Worm (Caenorhabditis elegans) whole organism, late embryonic: ENCODE results near the gene ZK1290.7.

Experiments used
- C08G9.2 ChIP-seq: sonication (generic microtip); optimal IDR thresholded peaks from 2 replicates; lab custom pipeline; 2016; ENCODE audit warnings: mild to moderate bottlenecking, missing genetic modification characterization, moderate library complexity, missing compliant biosample characterization
- F13H6.1 ChIP-seq: sonication (generic microtip); optimal IDR thresholded peaks from 2 replicates; lab custom pipeline; 2016; ENCODE audit warnings: missing genetic modification characterization, missing compliant biosample characterization
- K02D7.2 ChIP-seq: sonication (generic microtip); optimal IDR thresholded peaks from 2 replicates; lab custom pipeline; 2017; ENCODE audit warnings: mild to moderate bottlenecking, missing genetic modification characterization, missing compliant biosample characterization
- Y22D7AL.16 ChIP-seq: sonication (generic microtip); optimal IDR thresholded peaks from 2 replicates; lab custom pipeline; 2016; ENCODE audit warnings: missing genetic modification characterization, missing compliant biosample characterization
- ahr-1 ChIP-seq: sonication (generic microtip); optimal IDR thresholded peaks from 2 replicates; lab custom pipeline; 2016; ENCODE audit warnings: missing genetic modification characterization, missing compliant biosample characterization
- ceh-14 ChIP-seq: sonication (generic microtip); optimal IDR thresholded peaks from 2 replicates; lab custom pipeline; 2016; ENCODE audit warnings: missing genotype, missing genetic modification characterization, missing compliant biosample characterization
- ceh-18 ChIP-seq: sonication (generic microtip); optimal IDR thresholded peaks from 2 replicates; lab custom pipeline; 2016; ENCODE audit warnings: missing genetic modification characterization, missing compliant biosample characterization
- ceh-19 ChIP-seq: fragments of 200-800 bp; sonication (Bioruptor generic); optimal IDR thresholded peaks from 2 replicates; lab custom pipeline; 2018; ENCODE audit warnings: mild to moderate bottlenecking, missing genetic modification characterization, missing compliant biosample characterization
- ceh-2 ChIP-seq: sonication (generic microtip); optimal IDR thresholded peaks from 2 replicates; lab custom pipeline; 2016; ENCODE audit warnings: missing genotype, missing genetic modification characterization, missing compliant biosample characterization
- ceh-24 ChIP-seq: sonication (generic microtip); optimal IDR thresholded peaks from 2 replicates; lab custom pipeline; 2016; ENCODE audit warnings: mild to moderate bottlenecking, missing genetic modification characterization, missing compliant biosample characterization
- ceh-45 ChIP-seq: fragments of 200-800 bp; sonication (Bioruptor generic); IDR thresholded peaks from 2 replicates; pipeline ENCODE4 v1.3.6; 2022; ENCODE audit warnings: missing genetic modification reagents, missing genetic modification characterization, missing compliant biosample characterization
- ceh-48 ChIP-seq: sonication (generic microtip); optimal IDR thresholded peaks from 2 replicates; lab custom pipeline; 2016; ENCODE audit warnings: missing genetic modification characterization, inconsistent platforms, missing compliant biosample characterization
- ceh-6 ChIP-seq: fragments of 200-800 bp; sonication (Bioruptor generic); optimal IDR thresholded peaks from 2 replicates; lab custom pipeline; 2018; ENCODE audit warnings: mild to moderate bottlenecking, missing genetic modification characterization, missing compliant biosample characterization
- dve-1 ChIP-seq: sonication (generic microtip); optimal IDR thresholded peaks from 2 replicates; lab custom pipeline; 2017; ENCODE audit warnings: antibody characterized with exemption, mild to moderate bottlenecking, missing genetic modification characterization, missing compliant biosample characterization
- elt-2 ChIP-seq: sonication (generic microtip); optimal IDR thresholded peaks from 2 replicates; lab custom pipeline; 2016; ENCODE audit warnings: missing genetic modification reagents, missing genetic modification characterization, missing compliant biosample characterization
- elt-4 ChIP-seq: sonication (generic microtip); optimal IDR thresholded peaks from 2 replicates; lab custom pipeline; 2016; ENCODE audit warnings: missing genetic modification characterization, missing compliant biosample characterization
- ets-4 ChIP-seq: sonication (generic microtip); optimal IDR thresholded peaks from 2 replicates; lab custom pipeline; 2016; ENCODE audit warnings: missing genetic modification characterization, missing compliant biosample characterization
- eyg-1 ChIP-seq: sonication (generic microtip); optimal IDR thresholded peaks from 2 replicates; lab custom pipeline; 2016; ENCODE audit warnings: missing genotype, missing genetic modification characterization, missing compliant biosample characterization
- fax-1 ChIP-seq: sonication (generic microtip); optimal IDR thresholded peaks from 2 replicates; lab custom pipeline; 2016; ENCODE audit warnings: missing genotype, missing genetic modification characterization, missing compliant biosample characterization
- fkh-10 ChIP-seq: fragments of 150-350 bp; optimal IDR thresholded peaks from 2 replicates; lab custom pipeline; 2014; ENCODE audit warnings: missing biosample characterization, missing genetic modification reagents, missing genetic modification characterization
- gmeb-2 ChIP-seq: sonication (generic microtip); optimal IDR thresholded peaks from 2 replicates; lab custom pipeline; 2016; ENCODE audit warnings: missing genetic modification characterization, inconsistent platforms, missing compliant biosample characterization
- hlh-30 ChIP-seq: sonication (generic microtip); optimal IDR thresholded peaks from 2 replicates; lab custom pipeline; 2017; ENCODE audit warnings: antibody characterized with exemption, missing genetic modification characterization, missing compliant biosample characterization; ENCODE audit not compliant: insufficient read depth
- hlh-6 ChIP-seq: sonication (generic microtip); optimal IDR thresholded peaks from 2 replicates; lab custom pipeline; 2016; ENCODE audit warnings: missing genotype, missing genetic modification characterization, missing compliant biosample characterization
- lim-6 ChIP-seq: sonication (generic microtip); optimal IDR thresholded peaks from 2 replicates; lab custom pipeline; 2016; ENCODE audit warnings: missing genetic modification characterization, missing compliant biosample characterization
- madf-2 ChIP-seq: sonication (generic microtip); optimal IDR thresholded peaks from 2 replicates; lab custom pipeline; 2017; ENCODE audit warnings: missing genetic modification characterization, missing compliant biosample characterization
- odd-2 ChIP-seq: sonication (generic microtip); optimal IDR thresholded peaks from 2 replicates; lab custom pipeline; 2017; ENCODE audit warnings: antibody characterized with exemption, mild to moderate bottlenecking, missing genetic modification characterization, missing compliant biosample characterization
- pat-9 ChIP-seq: fragments of 200-800 bp; sonication (Bioruptor generic); optimal IDR thresholded peaks from 2 replicates; lab custom pipeline; 2018; ENCODE audit warnings: mild to moderate bottlenecking, missing genetic modification characterization, moderate library complexity, missing compliant biosample characterization
- pax-1 ChIP-seq: fragments of 150-350 bp; optimal IDR thresholded peaks from 2 replicates; lab custom pipeline; 2014; ENCODE audit warnings: missing biosample characterization, missing genetic modification characterization
- pha-2 ChIP-seq: sonication (generic microtip); optimal IDR thresholded peaks from 2 replicates; lab custom pipeline; 2017; ENCODE audit warnings: mild to moderate bottlenecking, missing genetic modification characterization, missing compliant biosample characterization
- pqm-1 ChIP-seq: sonication (generic microtip); optimal IDR thresholded peaks from 2 replicates; lab custom pipeline; 2016; ENCODE audit warnings: missing genetic modification characterization, missing compliant biosample characterization
- pros-1 ChIP-seq: fragments of 150-350 bp; optimal IDR thresholded peaks from 2 replicates; lab custom pipeline; 2014; ENCODE audit warnings: missing biosample characterization, missing genetic modification reagents, missing genetic modification characterization
- rnt-1 ChIP-seq: sonication (generic microtip); optimal IDR thresholded peaks from 2 replicates; lab custom pipeline; 2016; ENCODE audit warnings: missing genetic modification characterization, missing compliant biosample characterization
- sox-2 ChIP-seq: fragments of 200-800 bp; sonication (Bioruptor generic); IDR thresholded peaks from 2 replicates; pipeline ENCODE4 v1.3.6; 2022; ENCODE audit warnings: missing genetic modification reagents, missing genetic modification characterization, missing compliant biosample characterization
- syd-9 ChIP-seq: sonication (generic microtip); optimal IDR thresholded peaks from 2 replicates; lab custom pipeline; 2016; ENCODE audit warnings: mild to moderate bottlenecking, missing genetic modification characterization, moderate library complexity, missing compliant biosample characterization
- ttx-3 ChIP-seq: sonication (generic microtip); optimal IDR thresholded peaks from 2 replicates; lab custom pipeline; 2016; ENCODE audit warnings: missing genetic modification reagents, missing genetic modification characterization, missing compliant biosample characterization
- unc-3 ChIP-seq, 2 experiments: fragments of 200-800 bp in 1 of 2; sonication (Bioruptor generic) in 1 of 2; sonication (generic microtip) in 1 of 2; conservative IDR thresholded peaks in 1 of 2; optimal IDR thresholded peaks in 1 of 2; 2 replicates each; pipeline versions ENCODE4 v1.3.6 to Lab custom; 2016 to 2022; ENCODE audit warnings: missing compliant biosample characterization in 2 of 2, missing genetic modification characterization in 2 of 2, missing genetic modification reagents in 1 of 2
- unc-86 ChIP-seq: sonication (generic microtip); optimal IDR thresholded peaks from 2 replicates; lab custom pipeline; 2016; ENCODE audit warnings: missing genetic modification characterization, missing compliant biosample characterization
- zip-5 ChIP-seq: sonication (generic microtip); optimal IDR thresholded peaks from 2 replicates; lab custom pipeline; 2016; ENCODE audit warnings: missing genetic modification characterization, missing compliant biosample characterization
- ztf-16 ChIP-seq: sonication (generic microtip); optimal IDR thresholded peaks from 2 replicates; lab custom pipeline; 2017; ENCODE audit warnings: missing genetic modification characterization, missing compliant biosample characterization

The ZK1290.7 gene

DNA sequence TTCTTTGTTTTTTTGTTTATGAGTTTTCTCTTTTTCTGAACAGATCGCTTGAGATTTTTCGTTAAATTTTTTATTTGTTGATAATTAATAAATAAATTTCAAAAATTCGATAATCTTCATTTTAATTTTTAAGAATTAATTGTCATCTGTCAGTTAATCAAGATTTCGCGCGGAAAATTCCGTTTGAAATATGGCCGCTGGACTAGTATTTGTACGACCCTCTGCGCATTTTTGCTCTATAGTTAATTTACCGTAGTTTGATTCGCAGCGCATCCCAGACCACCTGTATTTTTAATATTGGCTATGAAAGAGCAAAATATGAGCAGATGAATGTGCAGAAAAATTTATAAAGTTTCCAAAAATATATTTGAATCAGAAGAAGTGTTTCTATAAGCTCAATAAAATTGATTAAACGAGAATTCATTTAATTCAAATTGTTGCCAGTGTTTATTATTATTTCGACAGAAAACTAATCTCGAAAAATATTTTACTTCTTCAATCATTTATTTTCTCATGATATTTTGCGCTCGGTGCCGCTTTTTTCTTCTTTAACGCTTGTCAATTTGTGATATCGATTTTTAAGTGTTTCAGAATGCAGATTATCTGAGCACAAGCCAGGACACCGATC is 12.4 kb upstream of the ZK1290.7 start, which contains the start of gene nfi-1 (continued):
- TF ChIP-seq pax-1 (no peak), elt-2 (tag; lab: Kevin White, UChicago) (peak; percentile 44), ceh-19 (no peak), pha-2 (no peak), madf-2 (tag; lab: Kevin White, UChicago) (no peak), ceh-14 (tag; lab: Kevin White, UChicago) (no peak), ceh-45 (GFP tag; lab: Robert Waterston, UW) (no peak), pqm-1 (tag; lab: Kevin White, UChicago) (no peak), dve-1 (tag; lab: Kevin White, UChicago) (no peak), hlh-6 (tag; lab: Kevin White, UChicago) (no peak), sox-2 (GFP tag; lab: Robert Waterston, UW) (no peak), gmeb-2 (no peak), ceh-18 (tag; lab: Kevin White, UChicago) (no peak), unc-86 (tag; lab: Kevin White, UChicago) (no peak), eyg-1 (tag; lab: Kevin White, UChicago) (no peak), hlh-30 (tag; lab: Kevin White, UChicago) (no peak), C08G9.2 (tag; lab: Kevin White, UChicago) (peak; percentile 74), rnt-1 (no peak), lim-6 (tag; lab: Kevin White, UChicago) (peak; percentile 7), Y22D7AL.16 (tag; lab: Kevin White, UChicago) (no peak), fkh-10 (GFP tag; lab: Kevin White, UChicago) (no peak), ets-4 (tag; lab: Kevin White, UChicago) (peak; percentile 61), elt-4 (tag; lab: Kevin White, UChicago) (no peak), unc-3 (GFP tag; conservative IDR thresholded peaks at IDR 0.05; lab: Robert Waterston, UW) (no peak), unc-3 (tag; optimal IDR thresholded peaks at IDR 0.05; lab: Kevin White, UChicago) (no peak), ceh-48 (tag; lab: Kevin White, UChicago) (no peak), ceh-24 (no peak), odd-2 (tag; lab: Kevin White, UChicago) (no peak)

DNA sequence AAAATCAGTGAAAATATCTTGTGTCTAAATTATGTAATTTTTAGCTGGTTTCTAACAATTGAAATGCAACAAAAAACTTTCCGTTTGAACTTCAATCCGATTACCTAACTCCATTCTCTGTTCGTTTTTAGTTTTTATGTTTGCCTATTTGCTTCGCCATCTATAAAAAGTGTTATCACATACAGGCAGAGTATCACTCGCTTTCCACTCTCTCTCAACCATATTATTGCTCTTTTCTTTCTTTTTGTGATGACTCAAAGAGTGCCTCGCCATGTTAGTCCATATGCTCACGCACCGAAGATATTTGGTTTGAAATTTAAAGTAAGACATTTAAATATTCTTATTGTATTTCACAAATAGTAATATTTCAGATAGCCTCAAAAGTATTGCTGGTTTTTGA is 9.6 kb upstream of the ZK1290.7 start, which contains the start of gene ZK1290.13:
Gene ZK1290.13 (plus strand): TSS at position 73 of the 400 bp plus-strand sequence.
- TF ChIP-seq ttx-3 (tag; lab: Kevin White, UChicago): no peak
- TF ChIP-seq elt-4 (tag; lab: Kevin White, UChicago): no peak
- TF ChIP-seq dve-1 (tag; lab: Kevin White, UChicago): no peak
- TF ChIP-seq C08G9.2 (tag; lab: Kevin White, UChicago): no peak
- TF ChIP-seq elt-2 (tag; lab: Kevin White, UChicago): no peak
- TF ChIP-seq ceh-18 (tag; lab: Kevin White, UChicago): no peak
- TF ChIP-seq ahr-1: no peak
- TF ChIP-seq syd-9 (tag; lab: Kevin White, UChicago): no peak
- TF ChIP-seq ceh-2 (tag; lab: Kevin White, UChicago): no peak
- no peak for TF ChIP-seq F13H6.1 (tag; lab: Kevin White, UChicago)
- TF ChIP-seq eyg-1 (tag; lab: Kevin White, UChicago): no peak
- TF ChIP-seq fax-1 (tag; lab: Kevin White, UChicago): no peak
- no peak for TF ChIP-seq pat-9
- TF ChIP-seq zip-5 (tag; lab: Kevin White, UChicago): no peak
- TF ChIP-seq ceh-6 (GFP tag; lab: Kevin White, UChicago): no peak
- TF ChIP-seq K02D7.2: no peak
- no peak for TF ChIP-seq pha-2
- no peak for TF ChIP-seq pros-1 (tag; lab: Kevin White, UChicago)
- TF ChIP-seq ztf-16: no peak
